Fruit fly (Drosophila melanogaster) whole organism, embryonic: ENCODE data around the gene CG43954.

Experiments
- Aef1 ChIP-seq: fragments of 200-800 bp; sonication (Bioruptor generic); IDR thresholded peaks from 3 replicates; pipeline ENCODE4 v1.3.6; 2022; ENCODE audit warnings: missing biosample characterization, missing genetic modification characterization
- Blimp-1 ChIP-seq: fragments of 200-800 bp; sonication (Bioruptor generic); optimal IDR thresholded peaks from 3 replicates; lab custom pipeline; 2018; ENCODE audit warnings: missing biosample characterization, missing genetic modification characterization, mild to moderate bottlenecking, moderate library complexity, missing genetic modification reagents
- CG10147 ChIP-seq: fragments of 200-800 bp; sonication (Bioruptor generic); optimal IDR thresholded peaks from 2 replicates; lab custom pipeline; 2019; ENCODE audit warnings: missing biosample characterization, mild to moderate bottlenecking, missing genetic modification characterization, moderate library complexity
- CG12744 ChIP-seq: fragments of 200-800 bp; sonication (Bioruptor generic); optimal IDR thresholded peaks from 2 replicates; lab custom pipeline; 2016; ENCODE audit warnings: missing biosample characterization, missing genetic modification characterization
- CG13123 ChIP-seq: fragments of 200-800 bp; sonication (Bioruptor generic); optimal IDR thresholded peaks from 2 replicates; lab custom pipeline; 2016; ENCODE audit warnings: missing biosample characterization, missing genetic modification characterization
- CG14710 ChIP-seq: fragments of 200-800 bp; sonication (Bioruptor generic); optimal IDR thresholded peaks from 3 replicates; lab custom pipeline; 2019; ENCODE audit warnings: missing biosample characterization, mild to moderate bottlenecking, missing genetic modification characterization, moderate library complexity
- CG18764 ChIP-seq: fragments of 200-800 bp; sonication (Bioruptor generic); optimal IDR thresholded peaks from 3 replicates; lab custom pipeline; 2016; ENCODE audit warnings: missing biosample characterization, missing genetic modification characterization
- CG2712 ChIP-seq: fragments of 200-800 bp; optimal IDR thresholded peaks from 3 replicates; lab custom pipeline; 2019; ENCODE audit warnings: missing biosample characterization, mild to moderate bottlenecking, missing genetic modification characterization, moderate library complexity
- CG34422 ChIP-seq: fragments of 200-800 bp; sonication (Bioruptor generic); IDR thresholded peaks from 3 replicates; pipeline ENCODE4 v1.3.6; 2022; ENCODE audit warnings: missing biosample characterization, missing genetic modification characterization
- CG4820 ChIP-seq: fragments of 200-800 bp; sonication (Bioruptor generic); optimal IDR thresholded peaks from 3 replicates; lab custom pipeline; 2016; ENCODE audit warnings: missing biosample characterization, missing genetic modification characterization
- CG5953 ChIP-seq: fragments of 200-800 bp; sonication (Bioruptor generic); IDR thresholded peaks from 2 replicates; pipeline ENCODE4 v1.3.6; 2022; ENCODE audit warnings: missing biosample characterization, missing genetic modification characterization
- CG6791 ChIP-seq: fragments of 200-800 bp; sonication (Bioruptor generic); IDR thresholded peaks from 3 replicates; pipeline ENCODE4 v1.3.6; 2022; ENCODE audit warnings: missing biosample characterization, missing genetic modification characterization; ENCODE audit not compliant: partially characterized antibody
- CG8281 ChIP-seq: fragments of 200-800 bp; sonication (Bioruptor generic); optimal IDR thresholded peaks from 2 replicates; lab custom pipeline; 2018; ENCODE audit warnings: missing biosample characterization, mild to moderate bottlenecking, missing genetic modification characterization, moderate library complexity
- CG8290 ChIP-seq, 3 experiments: fragments of 200-800 bp; sonication (Bioruptor generic); optimal IDR thresholded peaks; 2 replicates each; lab custom pipeline; 2016 to 2019; ENCODE audit warnings: missing biosample characterization in 3 of 3, missing genetic modification characterization in 3 of 3, mild to moderate bottlenecking in 2 of 3, moderate library complexity in 1 of 3
- CoRest ChIP-seq: fragments of 200-800 bp; sonication (Bioruptor generic); optimal IDR thresholded peaks from 3 replicates; lab custom pipeline; 2018; ENCODE audit warnings: missing biosample characterization, mild to moderate bottlenecking, missing genetic modification characterization, moderate library complexity
- Dbx ChIP-seq: fragments of 200-800 bp; sonication (Bioruptor generic); IDR thresholded peaks from 3 replicates; pipeline ENCODE4 v1.3.6; 2022; ENCODE audit warnings: missing biosample characterization, missing genetic modification characterization
- ERR ChIP-seq: fragments of 200-800 bp; sonication (Bioruptor generic); optimal IDR thresholded peaks from 2 replicates; lab custom pipeline; 2016; ENCODE audit warnings: missing biosample characterization, missing genetic modification characterization
- Ets65A ChIP-seq: fragments of 200-800 bp; sonication (Bioruptor generic); peaks from one replicate; lab custom pipeline; 2016; ENCODE audit warnings: missing biosample characterization, missing genetic modification characterization
- Med ChIP-seq: fragments of 200-800 bp; sonication (Bioruptor generic); peaks from one replicate; lab custom pipeline; 2016; ENCODE audit warnings: missing biosample characterization, missing genetic modification characterization, mild to moderate bottlenecking, inconsistent platforms, moderate library complexity
- NfI ChIP-seq: fragments of 200-800 bp; sonication (Bioruptor generic); optimal IDR thresholded peaks from 3 replicates; lab custom pipeline; 2018; ENCODE audit warnings: missing biosample characterization, mild to moderate bottlenecking, missing genetic modification characterization, moderate library complexity
- Opbp ChIP-seq: fragments of 200-800 bp; sonication (Bioruptor generic); IDR thresholded peaks from 3 replicates; pipeline ENCODE4 v1.3.6; 2022; ENCODE audit warnings: missing biosample characterization, missing genetic modification characterization; ENCODE audit not compliant: partially characterized antibody
- Ssrp ChIP-seq: fragments of 200-800 bp; sonication (Bioruptor generic); optimal IDR thresholded peaks from 2 replicates; lab custom pipeline; 2018; ENCODE audit warnings: missing biosample characterization, mild to moderate bottlenecking, missing genetic modification characterization, moderate library complexity
- al ChIP-seq: fragments of 200-800 bp; sonication (Bioruptor generic); IDR thresholded peaks from 2 replicates; pipeline ENCODE4 v1.3.6; 2022; ENCODE audit warnings: missing biosample characterization, missing genetic modification characterization
- bsh ChIP-seq, 2 experiments: fragments of 200-800 bp; sonication (Bioruptor generic); optimal IDR thresholded peaks; 2 replicates each; lab custom pipeline; 2017 to 2018; ENCODE audit warnings: mild to moderate bottlenecking in 2 of 2, missing biosample characterization in 2 of 2, missing genetic modification characterization in 2 of 2, moderate library complexity in 1 of 2
- ci ChIP-seq: fragments of 200-800 bp; sonication (Bioruptor generic); IDR thresholded peaks from 3 replicates; pipeline ENCODE4 v1.3.6; 2022; ENCODE audit warnings: missing biosample characterization, missing genetic modification characterization
- dpn ChIP-seq, 2 experiments: fragments of 200-800 bp; sonication (Bioruptor generic); optimal IDR thresholded peaks; 3 replicates each; lab custom pipeline; 2016; ENCODE audit warnings: missing biosample characterization in 2 of 2, missing genetic modification characterization in 2 of 2
- dysf ChIP-seq: fragments of 200-800 bp; sonication (Bioruptor generic); IDR thresholded peaks from 3 replicates; pipeline ENCODE4 v1.3.6; 2022; ENCODE audit warnings: missing biosample characterization, missing genetic modification characterization
- esg ChIP-seq: fragments of 200-800 bp; sonication (Bioruptor generic); conservative IDR thresholded peaks from 2 replicates; pipeline ENCODE4 v1.3.6; 2022; ENCODE audit warnings: missing biosample characterization, missing genetic modification characterization
- insv ChIP-seq, 2 experiments: fragments of 200-800 bp; sonication (Bioruptor generic); optimal IDR thresholded peaks; 3 replicates each; lab custom pipeline; 2016 to 2018; ENCODE audit warnings: missing biosample characterization in 2 of 2, missing genetic modification characterization in 2 of 2
- ken ChIP-seq: fragments of 200-800 bp; sonication (Bioruptor generic); IDR thresholded peaks from 3 replicates; pipeline ENCODE4 v1.3.6; 2022; ENCODE audit warnings: missing biosample characterization, missing genetic modification characterization
- lola ChIP-seq, 3 experiments: fragments of >200 bp in 2 of 3; fragments of 200-800 bp in 1 of 3; sonication (Bioruptor generic) in 1 of 3; optimal IDR thresholded peaks; 2 replicates each; lab custom pipeline; 2017 to 2019; ENCODE audit warnings: missing biosample characterization in 3 of 3, missing genetic modification characterization in 3 of 3, mild to moderate bottlenecking in 1 of 3, moderate library complexity in 1 of 3
- mld ChIP-seq: fragments of 200-800 bp; sonication (Bioruptor generic); IDR thresholded peaks from 3 replicates; pipeline ENCODE4 v1.3.6; 2022; ENCODE audit warnings: missing biosample characterization, missing genetic modification characterization; ENCODE audit not compliant: partially characterized antibody
- otp ChIP-seq: fragments of 200-800 bp; sonication (Bioruptor generic); IDR thresholded peaks from 3 replicates; pipeline ENCODE4, ENCODE4 v1.3.6; 2022; ENCODE audit warnings: missing biosample characterization, missing genetic modification characterization
- prd ChIP-seq, 3 experiments: fragments of >200 bp in 2 of 3; fragments of 200-800 bp in 1 of 3; sonication (Bioruptor generic) in 1 of 3; optimal IDR thresholded peaks in 2 of 3; IDR thresholded peaks in 1 of 3; 2 replicates in 2 of 3; 3 replicates in 1 of 3; pipeline versions ENCODE4 v1.3.6 to Lab custom; 2017 to 2022; ENCODE audit warnings: missing biosample characterization in 1 of 3, missing genetic modification characterization in 1 of 3
- sens ChIP-seq: fragments of 200-800 bp; sonication (Bioruptor generic); peaks from one replicate; lab custom pipeline; 2016; ENCODE audit warnings: missing biosample characterization, missing genetic modification characterization
- sim ChIP-seq: fragments of 200-800 bp; sonication (Bioruptor generic); IDR thresholded peaks from 2 replicates; pipeline ENCODE4 v1.3.6; 2022; ENCODE audit warnings: missing biosample characterization, missing genetic modification characterization
- sima ChIP-seq: fragments of 200-800 bp; sonication (Bioruptor generic); optimal IDR thresholded peaks from 2 replicates; lab custom pipeline; 2016; ENCODE audit warnings: missing biosample characterization, missing genetic modification characterization
- sisA ChIP-seq: fragments of 200-800 bp; sonication (Bioruptor generic); IDR thresholded peaks from 2 replicates; pipeline ENCODE4 v1.3.6; 2022; ENCODE audit warnings: missing biosample characterization, missing genetic modification characterization
- tup ChIP-seq: fragments of 200-800 bp; sonication (Bioruptor generic); optimal IDR thresholded peaks from 2 replicates; lab custom pipeline; 2016; ENCODE audit warnings: missing biosample characterization, mild to moderate bottlenecking, missing genetic modification characterization, moderate library complexity
- twi ChIP-seq: fragments of 200-800 bp; optimal IDR thresholded peaks from 2 replicates; lab custom pipeline; 2019; ENCODE audit warnings: missing biosample characterization, mild to moderate bottlenecking, missing genetic modification characterization, moderate library complexity

The CG43954 gene

DNA sequence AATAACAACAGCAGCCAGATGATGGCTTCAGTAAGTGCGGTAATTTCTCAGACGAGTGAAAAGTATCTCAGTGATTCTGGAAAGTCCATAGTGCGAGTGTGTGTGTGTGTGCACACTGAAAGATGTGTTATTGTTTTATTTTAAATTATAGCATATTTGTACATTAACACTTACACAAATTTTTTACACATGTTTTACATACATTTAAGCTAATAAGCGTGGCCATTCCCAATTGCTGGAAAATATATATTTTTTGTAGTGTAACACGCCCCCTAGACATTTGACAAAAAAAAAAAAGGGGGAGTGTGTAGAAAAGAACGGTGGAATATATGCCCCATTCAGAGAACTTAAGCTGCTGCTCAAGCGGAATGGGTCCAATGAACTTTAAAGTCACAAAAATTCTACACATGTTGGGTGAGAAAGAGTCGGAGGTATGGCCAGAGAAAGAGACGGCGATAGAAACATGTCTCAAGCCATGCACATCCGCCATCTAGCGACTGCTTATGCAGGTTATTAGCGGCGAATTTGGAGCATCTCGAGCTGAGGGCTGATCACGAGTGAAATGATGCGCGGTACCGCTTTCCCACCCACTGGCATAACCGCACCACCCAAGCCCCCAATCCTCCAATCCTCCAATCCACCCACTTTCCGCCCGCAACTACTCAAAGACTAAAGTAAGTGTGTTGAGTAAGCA, 79.5 kb downstream of the CG43954 start (continued):
- TF ChIP-seq sisA (GFP tag; lab: Robert Waterston, UW) (no peak), CG34422 (0 out of 3 replicates have a peak, but pooled peaks have one; percentile 38), CG8290 (GFP tag; optimal IDR thresholded peaks at IDR 0.05; lab: Kevin White, UChicago) (peak; percentile 23), CG8290 (tag; optimal IDR thresholded peaks at IDR 0.05; lab: Kevin White, UChicago) (no peak), CG13123 (no peak), CG5953 (GFP tag; lab: Robert Waterston, UW) (no peak), CG2712 (tag; lab: Kevin White, UChicago) (peak; percentile 15), CG6791 (GFP tag; lab: Robert Waterston, UW) (no peak), CG10147 (GFP tag; lab: Kevin White, UChicago) (no peak), CG18764 (GFP tag; lab: Kevin White, UChicago) (no peak), CG4820 (GFP tag; lab: Kevin White, UChicago) (no peak), Ets65A (GFP tag; lab: Kevin White, UChicago) (peak; percentile 54), CG8281 (no peak), Blimp-1 (GFP tag; lab: Kevin White, UChicago) (peak; percentile 44), esg (GFP tag; lab: Robert Waterston, UW) (no peak), CG14710 (tag; lab: Kevin White, UChicago) (peak; percentile 25), ERR (GFP tag; lab: Kevin White, UChicago) (no peak), CG12744 (no peak), NfI (GFP tag; lab: Kevin White, UChicago) (no peak), Opbp (GFP tag; lab: Robert Waterston, UW) (no peak), sim (no peak), sima (no peak), dysf (no peak), Med (GFP tag; lab: Kevin White, UChicago) (peak; percentile 68), Ssrp (tag; lab: Kevin White, UChicago) (no peak), ken (GFP tag; lab: Robert Waterston, UW) (no peak), mld (GFP tag; lab: Robert Waterston, UW) (no peak), Aef1 (GFP tag; lab: Robert Waterston, UW) (no peak), twi (tag; lab: Kevin White, UChicago) (no peak), prd (optimal IDR thresholded peaks at IDR 0.05; lab: Kevin White, UChicago) (no peak), prd (GFP tag; IDR thresholded peaks at IDR 0.05; lab: Robert Waterston, UW) (peak; percentile 61; the same call in 2 of the 3 replicates), CoRest (no peak), Dbx (no peak), bsh (GFP tag; optimal IDR thresholded peaks at IDR 0.05; lab: Kevin White, UChicago) (peak in 1 of 2 experiments; percentile 16), al (GFP tag; lab: Robert Waterston, UW) (no peak), lola (GFP tag; optimal IDR thresholded peaks at IDR 0.05; lab: Kevin White, UChicago) (no peak), ci (GFP tag; lab: Robert Waterston, UW) (0 out of 3 replicates have a peak, but pooled peaks have one; percentile 32), insv (GFP tag; optimal IDR thresholded peaks at IDR 0.05; lab: Kevin White, UChicago) (no peak), tup (no peak), dpn (GFP tag; optimal IDR thresholded peaks at IDR 0.05; lab: Kevin White, UChicago) (no peak), otp (GFP tag; lab: Robert Waterston, UW) (no peak), sens (GFP tag; lab: Kevin White, UChicago) (peak; percentile 80)
